Fruit fly (Drosophila melanogaster): ENCODE data around the gene GluRIIC.

Gene GluRIIC

dm6 chr2L:867899-868605 is 45.8 kb upstream of the GluRIIC start, which contains the start of gene aru (continued):
- TF ChIP-seq MTF-1 (GFP tag; optimal IDR thresholded peaks at IDR 0.05; ENCODE audit: borderline replicate concordance) (peak; percentile 24), CG6272 (GFP tag; IDR thresholded peaks at IDR 0.05) (no peak), CG13296 (GFP tag; optimal IDR thresholded peaks at IDR 0.05) (peak; percentile 65), CG1602 (GFP tag; optimal IDR thresholded peaks at IDR 0.05) (no peak), jumu (GFP tag; optimal IDR thresholded peaks at IDR 0.05) (no peak), tin (GFP tag; optimal IDR thresholded peaks at IDR 0.05) (peak; percentile 7), CG15269 (tag; optimal IDR thresholded peaks at IDR 0.05) (peak; percentile 43), ATbp (GFP tag; optimal IDR thresholded peaks at IDR 0.05) (peak; percentile 41), sob (GFP tag; IDR thresholded peaks at IDR 0.05) (peak; percentile 38; the same call in 1 of the 2 replicates), CG11085 (GFP tag; IDR thresholded peaks at IDR 0.05) (no peak), mirr (GFP tag; optimal IDR thresholded peaks at IDR 0.05) (no peak), chif (GFP tag; optimal IDR thresholded peaks at IDR 0.05) (no peak), CG4707 (GFP tag; optimal IDR thresholded peaks at IDR 0.05) (peak; percentile 63), CG12236 (GFP tag; optimal IDR thresholded peaks at IDR 0.05) (no peak), Aef1 (GFP tag; IDR thresholded peaks at IDR 0.05) (peak; percentile 23; the same call in 1 of the 3 replicates), Dek (tag; optimal IDR thresholded peaks at IDR 0.05) (no peak), CG10543 (GFP tag; optimal IDR thresholded peaks at IDR 0.05) (peak; percentile 48), Mad (GFP tag; optimal IDR thresholded peaks at IDR 0.05) (no peak), ind (GFP tag; optimal IDR thresholded peaks at IDR 0.05) (no peak)

dm6 chr2L:868961-869360 is 44.9 kb upstream of the GluRIIC start:
- TF ChIP-seq CG10431 (GFP tag; optimal IDR thresholded peaks at IDR 0.05) (no peak), CG6791 (GFP tag; IDR thresholded peaks at IDR 0.05; ENCODE audit: partially characterized antibody) (0 out of 3 replicates have a peak, but pooled peaks have one; percentile 9), Med (GFP tag) (peak; percentile 62), fd102C (GFP tag; optimal IDR thresholded peaks at IDR 0.05) (no peak), ftz-f1 (GFP tag; optimal IDR thresholded peaks at IDR 0.05) (no peak), Ets65A (GFP tag) (peak; percentile 76), sens (GFP tag) (peak; percentile 65)

dm6 chr2L:869497-870040 is 44.3 kb upstream of the GluRIIC start, which contains the start of gene dbe:
Gene dbe, minus strand, starts transcription at chr2L:869857.
- TF ChIP-seq Atf6 (GFP tag; IDR thresholded peaks at IDR 0.05) (no peak), CG15269 (tag; optimal IDR thresholded peaks at IDR 0.05) (no peak), Hr51 (GFP tag; optimal IDR thresholded peaks at IDR 0.05) (no peak), al (GFP tag; IDR thresholded peaks at IDR 0.05) (no peak), CG12155 (GFP tag; optimal IDR thresholded peaks at IDR 0.05) (no peak), fru (optimal IDR thresholded peaks at IDR 0.05) (no peak), prd (optimal IDR thresholded peaks at IDR 0.05) (no peak), prd (GFP tag; IDR thresholded peaks at IDR 0.05) (0 out of 3 replicates have a peak, but pooled peaks have one; percentile 23), CG10431 (GFP tag; optimal IDR thresholded peaks at IDR 0.05) (no peak), shn (GFP tag; optimal IDR thresholded peaks at IDR 0.05) (no peak), CG32532 (GFP tag; IDR thresholded peaks at IDR 0.05) (0 out of 2 replicates have a peak, but pooled peaks have one; percentile 18), CG9437 (GFP tag; optimal IDR thresholded peaks at IDR 0.05) (no peak), CG33213 (GFP tag; optimal IDR thresholded peaks at IDR 0.05) (no peak), lilli (GFP tag; optimal IDR thresholded peaks at IDR 0.05) (peak; percentile 9), CG1024 (GFP tag; IDR thresholded peaks at IDR 0.05) (no peak), CG17612 (GFP tag; IDR thresholded peaks at IDR 0.05) (no peak), hbn (GFP tag; IDR thresholded peaks at IDR 0.05; ENCODE audit: partially characterized antibody) (no peak), CG4617 (GFP tag; optimal IDR thresholded peaks at IDR 0.05; ENCODE audit: borderline replicate concordance) (peak; percentile 59), HLH54F (GFP tag; optimal IDR thresholded peaks at IDR 0.05) (no peak), CG10565 (GFP tag; optimal IDR thresholded peaks at IDR 0.05) (no peak), dimm (GFP tag; IDR thresholded peaks at IDR 0.05) (no peak), stc (GFP tag; IDR thresholded peaks at IDR 0.05) (no peak), CG5245 (GFP tag; optimal IDR thresholded peaks at IDR 0.05) (no peak), insv (GFP tag; optimal IDR thresholded peaks at IDR 0.05) (no peak)
